Fruit fly (Drosophila melanogaster) whole organism, embryonic: ENCODE results near the gene Vinc.

Source experiments
- Asciz ChIP-seq: fragments of 200-800 bp; sonication (Bioruptor generic); optimal IDR thresholded peaks from 2 replicates; lab custom pipeline; 2017; ENCODE audit warnings: missing biosample characterization, mild to moderate bottlenecking, missing genetic modification characterization, missing genetic modification reagents
- C15 ChIP-seq: fragments of 200-800 bp; sonication (Bioruptor generic); IDR thresholded peaks from 3 replicates; pipeline ENCODE4 v1.3.6; 2022; ENCODE audit warnings: missing biosample characterization, missing genetic modification characterization
- CG15073 ChIP-seq: fragments of 200-800 bp; sonication (Bioruptor generic); optimal IDR thresholded peaks from 2 replicates; lab custom pipeline; 2016; ENCODE audit warnings: missing biosample characterization, missing genetic modification characterization
- CG1602 ChIP-seq: fragments of 200-800 bp; sonication (Bioruptor generic); optimal IDR thresholded peaks from 3 replicates; lab custom pipeline; 2016; ENCODE audit warnings: missing biosample characterization, missing genetic modification characterization
- CG2202 ChIP-seq: fragments of 200-800 bp; sonication (Bioruptor generic); optimal IDR thresholded peaks from 2 replicates; lab custom pipeline; 2018; ENCODE audit warnings: missing biosample characterization, mild to moderate bottlenecking, missing genetic modification characterization
- CG31441 ChIP-seq: fragments of 200-800 bp; sonication (Bioruptor generic); IDR thresholded peaks from 2 replicates; pipeline ENCODE4 v1.3.6; 2022; ENCODE audit warnings: missing biosample characterization, missing genetic modification characterization
- CG32772 ChIP-seq: fragments of 200-800 bp; sonication (Bioruptor generic); IDR thresholded peaks from 2 replicates; pipeline ENCODE4 v1.3.6; 2022; ENCODE audit warnings: missing biosample characterization, missing genetic modification characterization
- CG4282 ChIP-seq: fragments of 200-800 bp; sonication (Bioruptor generic); optimal IDR thresholded peaks from 2 replicates; lab custom pipeline; 2016; ENCODE audit warnings: missing biosample characterization, missing genetic modification characterization
- CG4820 ChIP-seq: fragments of 200-800 bp; sonication (Bioruptor generic); optimal IDR thresholded peaks from 3 replicates; lab custom pipeline; 2016; ENCODE audit warnings: missing biosample characterization, missing genetic modification characterization
- CG6765 ChIP-seq: fragments of 200-800 bp; sonication (Bioruptor generic); optimal IDR thresholded peaks from 3 replicates; lab custom pipeline; 2017; ENCODE audit warnings: missing biosample characterization, mild to moderate bottlenecking, missing genetic modification characterization
- CG6791 ChIP-seq: fragments of 200-800 bp; sonication (Bioruptor generic); IDR thresholded peaks from 3 replicates; pipeline ENCODE4 v1.3.6; 2022; ENCODE audit warnings: missing biosample characterization, missing genetic modification characterization; ENCODE audit not compliant: partially characterized antibody
- CG6854 ChIP-seq: fragments of 200-800 bp; sonication (Bioruptor generic); optimal IDR thresholded peaks from 3 replicates; lab custom pipeline; 2017; ENCODE audit warnings: missing biosample characterization, mild to moderate bottlenecking, missing genetic modification characterization
- CG8281 ChIP-seq: fragments of 200-800 bp; sonication (Bioruptor generic); optimal IDR thresholded peaks from 2 replicates; lab custom pipeline; 2018; ENCODE audit warnings: missing biosample characterization, mild to moderate bottlenecking, missing genetic modification characterization, moderate library complexity
- CG8290 ChIP-seq, 3 experiments: fragments of 200-800 bp; sonication (Bioruptor generic); optimal IDR thresholded peaks; 2 replicates each; lab custom pipeline; 2016 to 2019; ENCODE audit warnings: missing biosample characterization in 3 of 3, missing genetic modification characterization in 3 of 3, mild to moderate bottlenecking in 2 of 3, moderate library complexity in 1 of 3
- CG9727 ChIP-seq: fragments of 200-800 bp; sonication (Bioruptor generic); optimal IDR thresholded peaks from 3 replicates; lab custom pipeline; 2017; ENCODE audit warnings: missing biosample characterization, mild to moderate bottlenecking, missing genetic modification characterization
- CG9797 ChIP-seq: fragments of 200-800 bp; sonication (Bioruptor generic); optimal IDR thresholded peaks from 3 replicates; lab custom pipeline; 2018; ENCODE audit warnings: missing biosample characterization, mild to moderate bottlenecking, missing genetic modification characterization
- Dip3 ChIP-seq: fragments of 200-800 bp; sonication (Bioruptor generic); optimal IDR thresholded peaks from 3 replicates; lab custom pipeline; 2016; ENCODE audit warnings: missing biosample characterization, missing genetic modification characterization
- Doc2 ChIP-seq: fragments of 200-800 bp; sonication (Bioruptor generic); IDR thresholded peaks from 2 replicates; pipeline ENCODE4 v1.3.6; 2022; ENCODE audit warnings: missing biosample characterization, missing genetic modification characterization
- Doc3 ChIP-seq: fragments of 200-800 bp; sonication (Bioruptor generic); IDR thresholded peaks from 3 replicates; pipeline ENCODE4 v1.3.6; 2022; ENCODE audit warnings: missing biosample characterization, missing genetic modification characterization; ENCODE audit not compliant: partially characterized antibody
- Fer3 ChIP-seq: fragments of 200-800 bp; sonication (Bioruptor generic); optimal IDR thresholded peaks from 2 replicates; lab custom pipeline; 2018; ENCODE audit warnings: missing biosample characterization, mild to moderate bottlenecking, missing genetic modification characterization, moderate library complexity
- GATAe ChIP-seq: fragments of 200-800 bp; sonication (Bioruptor generic); conservative IDR thresholded peaks from 2 replicates; pipeline ENCODE4 v1.3.6; 2022; ENCODE audit warnings: missing biosample characterization, missing genetic modification characterization
- H2.0 ChIP-seq: fragments of 200-800 bp; sonication (Bioruptor generic); IDR thresholded peaks from 2 replicates; pipeline ENCODE4 v1.3.6; 2022; ENCODE audit warnings: missing biosample characterization, missing genetic modification characterization
- Hr3 ChIP-seq: fragments of 200-800 bp; sonication (Bioruptor generic); optimal IDR thresholded peaks from 3 replicates; lab custom pipeline; 2016; ENCODE audit warnings: missing biosample characterization, missing genetic modification characterization
- Meics ChIP-seq: fragments of 200-800 bp; sonication (Bioruptor generic); optimal IDR thresholded peaks from 2 replicates; lab custom pipeline; 2017; ENCODE audit warnings: missing biosample characterization, mild to moderate bottlenecking, missing genetic modification characterization
- Oaz ChIP-seq: fragments of 200-800 bp; sonication (Bioruptor generic); IDR thresholded peaks from 2 replicates; pipeline ENCODE4 v1.3.6; 2022; ENCODE audit warnings: missing biosample characterization, missing genetic modification characterization
- Xbp1 ChIP-seq: fragments of 200-800 bp; sonication (Bioruptor generic); optimal IDR thresholded peaks from 3 replicates; lab custom pipeline; 2016; ENCODE audit warnings: missing biosample characterization, mild to moderate bottlenecking, missing genetic modification characterization
- chm ChIP-seq: fragments of 200-800 bp; sonication (Bioruptor generic); IDR thresholded peaks from 2 replicates; pipeline ENCODE4 v1.3.6; 2022; ENCODE audit warnings: missing biosample characterization, missing genetic modification characterization
- da ChIP-seq: fragments of 200-800 bp; sonication (Bioruptor generic); optimal IDR thresholded peaks from 2 replicates; lab custom pipeline; 2016; ENCODE audit warnings: missing biosample characterization, missing genetic modification characterization
- dmrt11E ChIP-seq: fragments of 200-800 bp; sonication (Bioruptor generic); optimal IDR thresholded peaks from 3 replicates; lab custom pipeline; 2018; ENCODE audit warnings: missing biosample characterization, mild to moderate bottlenecking, missing genetic modification characterization, moderate library complexity
- dmrt99B ChIP-seq: fragments of 200-800 bp; sonication (Bioruptor generic); optimal IDR thresholded peaks from 2 replicates; lab custom pipeline; 2018; ENCODE audit warnings: missing biosample characterization, mild to moderate bottlenecking, missing genetic modification characterization, moderate library complexity
- esg ChIP-seq: fragments of 200-800 bp; sonication (Bioruptor generic); conservative IDR thresholded peaks from 2 replicates; pipeline ENCODE4 v1.3.6; 2022; ENCODE audit warnings: missing biosample characterization, missing genetic modification characterization
- fu2 ChIP-seq: fragments of 200-800 bp; sonication (Bioruptor generic); optimal IDR thresholded peaks from 2 replicates; lab custom pipeline; 2016; ENCODE audit warnings: missing biosample characterization, missing genetic modification characterization
- lov ChIP-seq, 2 experiments: fragments of 200-800 bp in 1 of 2; fragments of >200 bp in 1 of 2; sonication (Bioruptor generic) in 1 of 2; IDR thresholded peaks in 1 of 2; optimal IDR thresholded peaks in 1 of 2; 2 replicates in 1 of 2; 3 replicates in 1 of 2; pipeline versions ENCODE4 v1.3.6 to Lab custom; 2017 to 2022; ENCODE audit warnings: missing biosample characterization in 1 of 2, missing genetic modification characterization in 1 of 2
- odd ChIP-seq: fragments of 200-800 bp; sonication (Bioruptor generic); optimal IDR thresholded peaks from 2 replicates; lab custom pipeline; 2017; ENCODE audit warnings: missing biosample characterization, mild to moderate bottlenecking, missing genetic modification characterization
- pho ChIP-seq: fragments of 200-800 bp; sonication (Bioruptor generic); optimal IDR thresholded peaks from 2 replicates; lab custom pipeline; 2016; ENCODE audit warnings: missing biosample characterization, missing genetic modification characterization
- pum ChIP-seq: fragments of 200-800 bp; sonication (Bioruptor generic); optimal IDR thresholded peaks from 2 replicates; lab custom pipeline; 2016; ENCODE audit warnings: missing biosample characterization, missing genetic modification characterization
- sna ChIP-seq: fragments of 200-800 bp; sonication (Bioruptor generic); IDR thresholded peaks from 2 replicates; pipeline ENCODE4 v1.3.6; 2022; ENCODE audit warnings: missing biosample characterization, missing genetic modification characterization; ENCODE audit not compliant: partially characterized antibody
- unpg ChIP-seq: fragments of 200-800 bp; sonication (Bioruptor generic); optimal IDR thresholded peaks from 3 replicates; lab custom pipeline; 2018; ENCODE audit warnings: missing biosample characterization, mild to moderate bottlenecking, missing genetic modification characterization, moderate library complexity

Vinc gene

DNA sequence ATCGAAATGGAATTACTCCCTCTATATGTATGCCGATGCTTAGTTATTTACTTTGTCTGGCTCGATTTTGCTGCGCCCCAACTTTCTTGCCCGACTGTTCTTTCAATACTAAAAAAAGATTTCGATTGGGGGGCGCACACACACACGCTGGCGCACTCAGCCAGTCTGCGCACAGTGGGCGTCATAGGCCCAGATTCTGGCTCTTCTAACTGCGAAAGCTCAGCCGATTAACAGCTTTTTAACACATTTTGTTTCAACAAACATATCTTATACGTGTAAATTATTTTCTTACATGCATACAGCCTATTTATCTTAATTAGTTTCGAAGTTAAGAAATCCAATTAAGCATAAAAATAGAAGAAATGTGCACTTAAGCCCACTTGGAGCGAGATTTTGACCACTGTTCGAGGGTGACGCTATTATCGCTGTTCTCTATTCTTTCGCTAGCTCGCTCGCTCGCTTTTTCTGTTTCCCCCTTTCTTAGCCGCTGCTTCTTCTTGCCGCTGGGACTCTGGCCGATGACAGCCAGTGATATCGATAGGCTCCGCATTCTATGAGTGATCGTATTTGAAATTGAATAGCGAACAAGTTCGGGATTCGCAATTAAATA lies at the start of gene Vinc (continued):
- TF ChIP-seq dmrt11E (tag; lab: Kevin White, UChicago) (peak; percentile 51), lov (optimal IDR thresholded peaks at IDR 0.05; lab: Kevin White, UChicago) (no peak), lov (GFP tag; IDR thresholded peaks at IDR 0.05; lab: Robert Waterston, UW) (peak; percentile 67; the same call in 1 of the 3 replicates), CG8290 (GFP tag; optimal IDR thresholded peaks at IDR 0.05; lab: Kevin White, UChicago) (peak; percentile 57), CG8290 (tag; optimal IDR thresholded peaks at IDR 0.05; lab: Kevin White, UChicago) (no peak), Asciz (GFP tag; lab: Kevin White, UChicago) (no peak), CG6854 (GFP tag; lab: Kevin White, UChicago) (peak; percentile 92), CG15073 (GFP tag; lab: Kevin White, UChicago) (no peak), CG4282 (GFP tag; lab: Kevin White, UChicago) (peak; percentile 18), chm (GFP tag; lab: Robert Waterston, UW) (peak; percentile 52; the same call in 1 of the 2 replicates), CG6765 (GFP tag; lab: Kevin White, UChicago) (peak; percentile 88), dmrt99B (tag; lab: Kevin White, UChicago) (peak; percentile 80), da (GFP tag; lab: Kevin White, UChicago) (no peak), unpg (peak; percentile 73), H2.0 (GFP tag; lab: Robert Waterston, UW) (peak; percentile 62), sna (GFP tag; lab: Robert Waterston, UW) (no peak), pum (GFP tag; lab: Kevin White, UChicago) (peak; percentile 87), Fer3 (tag; lab: Kevin White, UChicago) (peak; percentile 91), esg (GFP tag; lab: Robert Waterston, UW) (peak; percentile 83), CG9797 (GFP tag; lab: Kevin White, UChicago) (peak; percentile 42), CG1602 (GFP tag; lab: Kevin White, UChicago) (peak; percentile 60), fu2 (GFP tag; lab: Kevin White, UChicago) (peak; percentile 33), Dip3 (GFP tag; lab: Kevin White, UChicago) (peak; percentile 86), GATAe (GFP tag; lab: Robert Waterston, UW) (peak; percentile 78), odd (GFP tag; lab: Kevin White, UChicago) (no peak), pho (GFP tag; lab: Kevin White, UChicago) (peak; percentile 49), CG32772 (peak; percentile 78), CG2202 (tag; lab: Kevin White, UChicago) (peak; percentile 20), CG4820 (GFP tag; lab: Kevin White, UChicago) (peak; percentile 77), Doc2 (GFP tag; lab: Robert Waterston, UW) (no peak), Meics (GFP tag; lab: Kevin White, UChicago) (peak; percentile 95), Xbp1 (GFP tag; lab: Kevin White, UChicago) (peak; percentile 71), Oaz (GFP tag; lab: Robert Waterston, UW) (peak; percentile 51; the same call in 1 of the 2 replicates), CG31441 (GFP tag; lab: Robert Waterston, UW) (peak; percentile 86), CG6791 (GFP tag; lab: Robert Waterston, UW) (peak; percentile 53; the same call in 1 of the 3 replicates), C15 (GFP tag; lab: Robert Waterston, UW) (0 out of 3 replicates have a peak, but pooled peaks have one; percentile 30), Doc3 (GFP tag; lab: Robert Waterston, UW) (no peak), Hr3 (GFP tag; lab: Kevin White, UChicago) (peak; percentile 62), CG9727 (GFP tag; lab: Kevin White, UChicago) (peak; percentile 83), CG8281 (tag; lab: Kevin White, UChicago) (peak; percentile 77)
